Fruit fly (Drosophila melanogaster) whole organism: ENCODE data around the gene Spc25.

Experiments used
- CG8478 ChIP-seq: fragments of >200 bp; optimal IDR thresholded peaks from 2 replicates; lab custom pipeline; 2018; ENCODE audit warnings: inconsistent platforms
- Dll ChIP-seq: fragments of >200 bp; optimal IDR thresholded peaks from 2 replicates; lab custom pipeline; 2017
- EcR ChIP-seq, 2 experiments: fragments of >200 bp; optimal IDR thresholded peaks; 2 replicates each; lab custom pipeline; 2017; ENCODE audit warnings: missing biosample characterization in 2 of 2, missing genetic modification characterization in 2 of 2, missing genetic modification reagents in 2 of 2
- pan ChIP-seq: fragments of >200 bp; optimal IDR thresholded peaks from 2 replicates; lab custom pipeline; 2017
- psq ChIP-seq: fragments of >200 bp; optimal IDR thresholded peaks from 2 replicates; lab custom pipeline; 2017
- usp ChIP-seq: fragments of >200 bp; optimal IDR thresholded peaks from 2 replicates; lab custom pipeline; 2017; ENCODE audit warnings: missing biosample characterization, missing genetic modification characterization, mixed read lengths

Spc25 gene

DNA sequence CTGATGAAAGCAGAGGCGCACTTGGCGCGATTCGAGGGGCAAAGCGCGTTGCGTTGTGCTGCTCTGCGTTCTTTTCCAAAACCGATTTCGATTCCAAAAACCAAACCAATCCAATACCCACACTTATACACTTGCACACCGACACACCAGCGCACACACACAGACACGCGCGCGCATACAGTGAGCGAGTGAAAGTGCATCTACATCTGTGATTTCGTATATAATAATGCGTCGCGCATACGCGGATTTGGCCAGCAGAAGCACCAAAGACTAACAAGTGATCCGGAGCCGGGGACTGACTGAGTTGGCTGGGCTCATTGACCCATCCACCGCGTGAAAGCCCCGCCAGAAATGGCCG lies 36.7 kb downstream of the Spc25 start:
- TF ChIP-seq EcR (GFP tag; optimal IDR thresholded peaks at IDR 0.05; lab: Kevin White, UChicago) = no peak
- no peak for TF ChIP-seq CG8478 (lab: Kevin White, UChicago)
- no peak for TF ChIP-seq psq (lab: Kevin White, UChicago)
- TF ChIP-seq pan (lab: Kevin White, UChicago) = no peak
- TF ChIP-seq usp (GFP tag; lab: Kevin White, UChicago) = no peak
- TF ChIP-seq Dll (lab: Kevin White, UChicago) = no peak

DNA sequence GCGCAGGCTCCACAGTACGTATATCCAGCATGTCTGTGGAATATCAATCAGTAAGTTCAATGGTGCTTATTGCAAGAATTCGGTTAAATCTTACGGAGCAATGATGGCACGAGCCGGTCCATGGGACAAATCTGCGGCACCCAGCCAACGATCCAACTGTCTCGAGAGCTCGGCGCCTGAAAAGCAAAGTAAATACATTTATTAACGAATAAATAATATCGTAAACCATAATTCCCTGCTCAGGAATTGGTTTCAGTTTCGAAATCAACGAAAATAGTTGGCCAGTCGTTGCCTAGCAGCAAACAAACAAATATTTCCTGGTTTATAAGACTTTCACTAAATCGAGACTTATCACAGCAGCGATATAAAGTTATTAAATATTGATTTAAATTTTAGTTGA lies 48.0 kb downstream of the Spc25 start, which contains the start of gene CG11656:
Gene CG11656 (plus strand): TSS at position 301 of the 400 bp plus-strand sequence.
- TF ChIP-seq EcR (GFP tag; optimal IDR thresholded peaks at IDR 0.05; lab: Kevin White, UChicago) (no peak), pan (lab: Kevin White, UChicago) (no peak), CG8478 (lab: Kevin White, UChicago) (no peak), usp (GFP tag; lab: Kevin White, UChicago) (no peak), Dll (lab: Kevin White, UChicago) (no peak), psq (lab: Kevin White, UChicago) (no peak)

DNA sequence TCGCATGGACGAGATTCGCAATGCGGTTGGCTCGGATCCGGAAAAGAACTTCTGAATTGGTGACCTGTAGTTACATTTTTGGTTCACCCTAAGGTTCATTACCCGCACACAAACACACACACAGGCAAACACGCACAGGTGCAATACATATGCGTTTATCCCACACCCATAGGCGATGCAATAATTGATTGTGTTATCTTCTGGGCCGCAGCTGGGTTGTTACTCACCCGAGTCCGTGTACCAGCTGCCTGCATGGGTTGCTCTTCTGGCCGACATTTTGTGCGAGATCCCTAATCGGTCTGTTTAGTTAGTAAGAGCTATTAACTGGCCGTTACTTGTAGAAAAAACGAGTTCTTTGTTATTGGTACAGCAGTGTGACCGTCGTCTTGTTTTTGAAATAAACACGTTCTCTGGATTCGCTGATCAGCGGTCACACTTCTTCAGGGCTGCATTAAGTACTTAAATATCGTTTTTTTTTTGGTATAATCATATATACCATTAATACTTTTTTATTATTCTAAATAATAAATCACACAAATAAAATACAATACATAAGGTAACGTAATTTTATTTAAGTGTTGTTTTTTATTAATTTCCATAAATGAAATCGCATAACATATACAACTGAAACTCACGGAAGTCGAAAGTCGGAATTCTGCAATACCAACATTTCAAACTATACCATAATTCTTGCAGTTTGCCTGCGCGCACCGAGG lies 49.5 kb downstream of the Spc25 start, which contains the start of gene CG8031:
Gene CG8031 (minus strand): TSS at position 406 of the 716 bp plus-strand sequence.
- TF ChIP-seq Dll (lab: Kevin White, UChicago) (peak; percentile 51), psq (lab: Kevin White, UChicago) (no peak), EcR (GFP tag; optimal IDR thresholded peaks at IDR 0.05; lab: Kevin White, UChicago) (peak in 1 of 2 experiments; percentile 71)

DNA sequence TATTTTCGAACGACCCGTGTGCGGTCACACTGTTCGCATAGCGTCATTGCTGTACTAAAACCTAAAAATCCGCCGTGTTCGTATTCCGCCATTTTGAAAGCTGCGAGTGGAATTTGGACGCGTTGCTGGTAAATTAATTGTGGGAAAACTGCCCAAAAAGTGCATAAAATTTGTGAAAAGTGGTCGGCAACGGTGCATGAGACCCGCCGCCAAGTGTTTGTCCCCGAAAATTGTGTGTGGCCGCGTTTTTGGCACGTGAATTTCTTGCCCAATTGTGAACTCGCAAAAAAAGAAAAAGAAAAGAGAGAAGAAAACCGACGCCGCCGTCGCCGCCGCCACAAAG lies 50.0 kb downstream of the Spc25 start, which contains the start of gene CtBP:
Gene CtBP (plus strand): TSS at position 29 of the 343 bp plus-strand sequence.
- TF ChIP-seq pan (lab: Kevin White, UChicago) (no peak), CG8478 (lab: Kevin White, UChicago) (no peak), EcR (GFP tag; optimal IDR thresholded peaks at IDR 0.05; lab: Kevin White, UChicago) (no peak), Dll (lab: Kevin White, UChicago) (no peak), psq (lab: Kevin White, UChicago) (no peak), usp (GFP tag; lab: Kevin White, UChicago) (no peak)

DNA sequence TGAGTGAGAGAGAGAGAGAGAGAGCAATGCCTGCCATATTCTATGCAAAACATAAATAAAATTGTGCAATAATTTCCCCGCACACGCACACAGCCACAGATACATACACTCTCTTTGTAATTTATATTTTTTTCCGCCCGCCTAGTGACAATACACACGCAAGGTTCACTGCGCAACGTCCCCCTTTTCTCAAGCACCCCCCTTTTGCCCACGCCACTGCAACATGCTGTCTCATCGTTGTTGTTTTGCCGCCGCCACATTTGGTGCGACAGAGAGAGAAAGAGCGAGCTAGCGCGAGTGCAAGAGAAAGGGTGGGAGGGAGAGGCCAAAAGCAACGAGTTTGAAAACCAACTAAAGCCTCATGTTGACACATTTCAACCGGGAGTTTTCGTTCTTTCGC lies 50.8 kb downstream of the Spc25 start:
- peak; percentile 29 for TF ChIP-seq Dll (lab: Kevin White, UChicago)
- TF ChIP-seq psq (lab: Kevin White, UChicago) = no peak
- peak in 1 of 2 experiments; percentile 3 for TF ChIP-seq EcR (GFP tag; optimal IDR thresholded peaks at IDR 0.05; lab: Kevin White, UChicago)
- no peak for TF ChIP-seq pan (lab: Kevin White, UChicago)
- peak; percentile 85 for TF ChIP-seq CG8478 (lab: Kevin White, UChicago)
